Worm (Caenorhabditis elegans): ENCODE results near the gene osm-12.

osm-12 gene

ce11 chrIII:12218633-12219097, 16.3 kb upstream of the osm-12 start, which contains the start of the genes gex-4 and gphr-1 (continued):
- TF ChIP-seq nhr-179 (tag; optimal IDR thresholded peaks at IDR 0.05) (no peak), F52B5.7 (tag; optimal IDR thresholded peaks at IDR 0.05) (no peak), lsy-27 (tag; optimal IDR thresholded peaks at IDR 0.05; ENCODE audit: borderline replicate concordance, insufficient read depth) (no peak), ekl-4 (GFP tag; IDR thresholded peaks at IDR 0.05) (no peak), mxl-1 (tag; optimal IDR thresholded peaks at IDR 0.05) (no peak), nhr-90 (tag; optimal IDR thresholded peaks at IDR 0.05) (no peak), mes-4 (tag; optimal IDR thresholded peaks at IDR 0.05) (no peak), ztf-6 (GFP tag; IDR thresholded peaks at IDR 0.05) (no peak), dox-1 (GFP tag; IDR thresholded peaks at IDR 0.05) (no peak), F39B2.1 (GFP tag; IDR thresholded peaks at IDR 0.05) (no peak)

ce11 chrIII:12218078-12218477, 15.7 kb upstream of the osm-12 start:
- no peak for TF ChIP-seq F55B11.4 (tag; optimal IDR thresholded peaks at IDR 0.05; ENCODE audit: borderline replicate concordance, insufficient read depth)
- no peak for TF ChIP-seq hlh-12 (tag; optimal IDR thresholded peaks at IDR 0.05)
- no peak for TF ChIP-seq ceh-79 (tag; optimal IDR thresholded peaks at IDR 0.05)
- TF ChIP-seq ztf-26 (tag; optimal IDR thresholded peaks at IDR 0.05): no peak
- TF ChIP-seq snpc-1.3 (tag; optimal IDR thresholded peaks at IDR 0.05; ENCODE audit: insufficient read depth): no peak
- no peak for TF ChIP-seq let-526 (GFP tag; IDR thresholded peaks at IDR 0.05)
- TF ChIP-seq Y67H2A.10 (GFP tag; conservative IDR thresholded peaks at IDR 0.05): no peak
- TF ChIP-seq cebp-1 (GFP tag; IDR thresholded peaks at IDR 0.05): no peak
- no peak for TF ChIP-seq cebp-1 (tag; optimal IDR thresholded peaks at IDR 0.05)
- TF ChIP-seq Y56A3A.18 (GFP tag; IDR thresholded peaks at IDR 0.05): no peak

ce11 chrIII:12215596-12215995, 13.3 kb upstream of the osm-12 start, which contains the start of gene Y75B8A.13:
Y75B8A.13 (minus strand) TSS chrIII:12215696.
- no peak for TF ChIP-seq ztf-3 (GFP tag; optimal IDR thresholded peaks at IDR 0.05)
- no peak for TF ChIP-seq hmg-1.2 (GFP tag; IDR thresholded peaks at IDR 0.05)
- no peak for TF ChIP-seq cebp-1 (GFP tag; IDR thresholded peaks at IDR 0.05)
- no peak for TF ChIP-seq cebp-1 (tag; optimal IDR thresholded peaks at IDR 0.05)
- TF ChIP-seq attf-3 (GFP tag; conservative IDR thresholded peaks at IDR 0.05): no peak
- no peak for TF ChIP-seq C06A6.2 (GFP tag; conservative IDR thresholded peaks at IDR 0.05)
- no peak for TF ChIP-seq D2030.7 (GFP tag; IDR thresholded peaks at IDR 0.05)
- TF ChIP-seq F52B5.7 (tag; optimal IDR thresholded peaks at IDR 0.05): no peak
- no peak for TF ChIP-seq bed-2 (GFP tag; IDR thresholded peaks at IDR 0.05)
- no peak for TF ChIP-seq madf-3 (GFP tag; IDR thresholded peaks at IDR 0.05)
- TF ChIP-seq nhr-27 (tag; optimal IDR thresholded peaks at IDR 0.05): no peak

ce11 chrIII:12207574-12207973, 5.2 kb upstream of the osm-12 start:
- 0 out of 2 replicates have a peak, but pooled peaks have one; percentile 16 for TF ChIP-seq ceh-58 (GFP tag; IDR thresholded peaks at IDR 0.05)
- TF ChIP-seq atf-7 (tag; optimal IDR thresholded peaks at IDR 0.05): no peak

- no peak for TF ChIP-seq gei-17 (GFP tag; optimal IDR thresholded peaks at IDR 0.05)
- TF ChIP-seq sptf-2 (GFP tag; optimal IDR thresholded peaks at IDR 0.05): no peak
- TF ChIP-seq zfh-2 (GFP tag; conservative IDR thresholded peaks at IDR 0.05): peak; percentile 66
- 0 out of 2 replicates have a peak, but pooled peaks have one; percentile 28 for TF ChIP-seq lin-26 (GFP tag; IDR thresholded peaks at IDR 0.05)
- TF ChIP-seq hsf-1 (GFP tag; IDR thresholded peaks at IDR 0.05): no peak
- TF ChIP-seq hmg-20 (GFP tag; IDR thresholded peaks at IDR 0.05): no peak
Measured at ce11 chrIII:12205271-12205670, 2.9 kb upstream of the osm-12 start.
